Fruit fly (Drosophila melanogaster) whole organism, embryonic: ENCODE data around the gene mRpL3.
A peak's percentile ranks its signal among the peaks of the same experiment; 100 is the strongest.

ENCODE experiments used
- CG10543 ChIP-seq: fragments of 200-800 bp; sonication (Bioruptor generic); optimal IDR thresholded peaks from 3 replicates; lab custom pipeline; 2017; ENCODE audit warnings: missing biosample characterization, mild to moderate bottlenecking, missing genetic modification characterization, moderate library complexity
- CG13287 ChIP-seq: fragments of 200-800 bp; sonication (Bioruptor generic); IDR thresholded peaks from 2 replicates; pipeline ENCODE4 v1.3.6; 2022; ENCODE audit warnings: missing biosample characterization, missing genetic modification characterization; ENCODE audit not compliant: partially characterized antibody
- CG13424 ChIP-seq: fragments of 200-800 bp; sonication (Bioruptor generic); optimal IDR thresholded peaks from 2 replicates; lab custom pipeline; 2019; ENCODE audit warnings: missing biosample characterization, mild to moderate bottlenecking, missing genetic modification characterization, moderate library complexity
- CG14014 ChIP-seq: fragments of 200-800 bp; sonication (Bioruptor generic); IDR thresholded peaks from 2 replicates; pipeline ENCODE4 v1.3.6; 2022; ENCODE audit warnings: missing biosample characterization, missing genetic modification characterization
- CG14050 ChIP-seq: fragments of 200-800 bp; sonication (Bioruptor generic); IDR thresholded peaks from 3 replicates; pipeline ENCODE4 v1.3.6; 2022; ENCODE audit warnings: missing biosample characterization, missing genetic modification characterization
- CG14965 ChIP-seq: fragments of 200-800 bp; sonication (Bioruptor generic); optimal IDR thresholded peaks from 2 replicates; lab custom pipeline; 2016; ENCODE audit warnings: missing biosample characterization, missing genetic modification characterization, borderline replicate concordance
- CG15514 ChIP-seq: fragments of 200-800 bp; sonication (Bioruptor generic); optimal IDR thresholded peaks from 3 replicates; lab custom pipeline; 2017; ENCODE audit warnings: missing biosample characterization, missing genetic modification characterization, mild to moderate bottlenecking, moderate library complexity, missing genetic modification reagents
- CG16813 ChIP-seq: fragments of 200-800 bp; sonication (Bioruptor generic); IDR thresholded peaks from 3 replicates; pipeline ENCODE4 v1.3.6; 2022; ENCODE audit warnings: missing biosample characterization, missing genetic modification characterization; ENCODE audit not compliant: partially characterized antibody
- CG16815 ChIP-seq: fragments of 200-800 bp; sonication (Bioruptor generic); optimal IDR thresholded peaks from 3 replicates; lab custom pipeline; 2017; ENCODE audit warnings: missing biosample characterization, mild to moderate bottlenecking, missing genetic modification characterization
- CG17568 ChIP-seq: fragments of 200-800 bp; sonication (Bioruptor generic); optimal IDR thresholded peaks from 2 replicates; lab custom pipeline; 2018; ENCODE audit warnings: missing biosample characterization, mild to moderate bottlenecking, missing genetic modification characterization, moderate library complexity
- CG18011 ChIP-seq: fragments of 200-800 bp; sonication (Bioruptor generic); optimal IDR thresholded peaks from 2 replicates; lab custom pipeline; 2017; ENCODE audit warnings: missing biosample characterization, missing genetic modification characterization, mild to moderate bottlenecking, moderate library complexity, missing genotype
- CG18599 ChIP-seq: fragments of 200-800 bp; sonication (Bioruptor generic); optimal IDR thresholded peaks from 3 replicates; lab custom pipeline; 2017; ENCODE audit warnings: missing biosample characterization, missing genetic modification characterization, mild to moderate bottlenecking, moderate library complexity, missing genetic modification reagents
- CG2199 ChIP-seq: fragments of 200-800 bp; sonication (Bioruptor generic); IDR thresholded peaks from 3 replicates; pipeline ENCODE4 v1.3.6; 2022; ENCODE audit warnings: missing biosample characterization, missing genetic modification characterization
- CG42726 ChIP-seq: fragments of 200-800 bp; sonication (Bioruptor generic); IDR thresholded peaks from 2 replicates; pipeline ENCODE4 v1.3.6; 2022; ENCODE audit warnings: missing biosample characterization, missing genetic modification characterization; ENCODE audit not compliant: partially characterized antibody
- CG4404 ChIP-seq: fragments of 200-800 bp; sonication (Bioruptor generic); IDR thresholded peaks from 2 replicates; pipeline ENCODE4 v1.3.6; 2022; ENCODE audit warnings: missing biosample characterization, missing genetic modification characterization
- CG4820 ChIP-seq: fragments of 200-800 bp; sonication (Bioruptor generic); optimal IDR thresholded peaks from 3 replicates; lab custom pipeline; 2016; ENCODE audit warnings: missing biosample characterization, missing genetic modification characterization
- CG5245 ChIP-seq: fragments of 200-800 bp; sonication (Bioruptor generic); optimal IDR thresholded peaks from 3 replicates; lab custom pipeline; 2016; ENCODE audit warnings: missing biosample characterization, missing genetic modification characterization
- CG6683 ChIP-seq: fragments of 200-800 bp; sonication (Bioruptor generic); optimal IDR thresholded peaks from 2 replicates; lab custom pipeline; 2017; ENCODE audit warnings: missing biosample characterization, mild to moderate bottlenecking, missing genetic modification characterization, missing genetic modification reagents
- CG7271 ChIP-seq: fragments of 200-800 bp; sonication (Bioruptor generic); optimal IDR thresholded peaks from 2 replicates; lab custom pipeline; 2018; ENCODE audit warnings: missing biosample characterization, mild to moderate bottlenecking, missing genetic modification characterization, moderate library complexity
- CG9727 ChIP-seq: fragments of 200-800 bp; sonication (Bioruptor generic); optimal IDR thresholded peaks from 3 replicates; lab custom pipeline; 2017; ENCODE audit warnings: missing biosample characterization, mild to moderate bottlenecking, missing genetic modification characterization
- CG9817 ChIP-seq: fragments of 200-800 bp; sonication (Bioruptor generic); optimal IDR thresholded peaks from 2 replicates; lab custom pipeline; 2018; ENCODE audit warnings: missing biosample characterization, mild to moderate bottlenecking, missing genetic modification characterization, moderate library complexity
- Chrac-16 ChIP-seq: fragments of 200-800 bp; sonication (Bioruptor generic); optimal IDR thresholded peaks from 3 replicates; lab custom pipeline; 2016; ENCODE audit warnings: missing biosample characterization, missing genetic modification characterization
- Dek ChIP-seq: fragments of 200-800 bp; sonication (Bioruptor generic); optimal IDR thresholded peaks from 3 replicates; lab custom pipeline; 2019; ENCODE audit warnings: missing biosample characterization, mild to moderate bottlenecking, missing genetic modification characterization, moderate library complexity
- Lpt ChIP-seq: fragments of >200 bp; optimal IDR thresholded peaks from 2 replicates; lab custom pipeline; 2018; ENCODE audit warnings: missing biosample characterization, missing genetic modification characterization
- Mad ChIP-seq: fragments of 200-800 bp; sonication (Bioruptor generic); optimal IDR thresholded peaks from 2 replicates; lab custom pipeline; 2016; ENCODE audit warnings: missing biosample characterization, missing genetic modification characterization
- Med ChIP-seq: fragments of 200-800 bp; sonication (Bioruptor generic); peaks from one replicate; lab custom pipeline; 2016; ENCODE audit warnings: missing biosample characterization, missing genetic modification characterization, mild to moderate bottlenecking, inconsistent platforms, moderate library complexity
- NC2β ChIP-seq: fragments of 200-800 bp; sonication (Bioruptor generic); optimal IDR thresholded peaks from 2 replicates; lab custom pipeline; 2016; ENCODE audit warnings: missing biosample characterization, missing genetic modification characterization
- NK7.1 ChIP-seq: fragments of 200-800 bp; sonication (Bioruptor generic); optimal IDR thresholded peaks from 3 replicates; lab custom pipeline; 2016; ENCODE audit warnings: missing biosample characterization, missing genetic modification characterization
- Nf-YB ChIP-seq: fragments of 200-800 bp; sonication (Bioruptor generic); optimal IDR thresholded peaks from 3 replicates; lab custom pipeline; 2019; ENCODE audit warnings: missing biosample characterization, mild to moderate bottlenecking, missing genetic modification characterization, moderate library complexity
- Scr ChIP-seq: fragments of 200-800 bp; sonication (Bioruptor generic); IDR thresholded peaks from 2 replicates; pipeline ENCODE4 v1.3.6; 2022; ENCODE audit warnings: missing biosample characterization, missing genetic modification characterization; ENCODE audit not compliant: partially characterized antibody
- YL-1 ChIP-seq: fragments of 200-800 bp; sonication (Bioruptor generic); optimal IDR thresholded peaks from 3 replicates; lab custom pipeline; 2017; ENCODE audit warnings: missing biosample characterization, mild to moderate bottlenecking, missing genetic modification characterization
- az2 ChIP-seq: fragments of 200-800 bp; sonication (Bioruptor generic); optimal IDR thresholded peaks from 3 replicates; lab custom pipeline; 2016; ENCODE audit warnings: missing biosample characterization, missing genetic modification characterization
- bab2 ChIP-seq: fragments of 200-800 bp; sonication (Bioruptor generic); optimal IDR thresholded peaks from 2 replicates; lab custom pipeline; 2016; ENCODE audit warnings: missing biosample characterization, missing genetic modification characterization
- bbx ChIP-seq: fragments of 200-800 bp; sonication (Bioruptor generic); IDR thresholded peaks from 2 replicates; pipeline ENCODE4 v1.3.6; 2022; ENCODE audit warnings: missing biosample characterization, missing genetic modification characterization; ENCODE audit not compliant: partially characterized antibody
- caup ChIP-seq: fragments of 200-800 bp; sonication (Bioruptor generic); optimal IDR thresholded peaks from 3 replicates; lab custom pipeline; 2017; ENCODE audit warnings: missing biosample characterization, mild to moderate bottlenecking, missing genetic modification characterization, moderate library complexity; ENCODE audit not compliant: severe bottlenecking
- chif ChIP-seq, 2 experiments: fragments of 200-800 bp; sonication (Bioruptor generic); optimal IDR thresholded peaks; 3 replicates each; lab custom pipeline; 2016; ENCODE audit warnings: missing biosample characterization in 2 of 2, missing genetic modification characterization in 2 of 2
- dmrt99B ChIP-seq: fragments of 200-800 bp; sonication (Bioruptor generic); optimal IDR thresholded peaks from 2 replicates; lab custom pipeline; 2018; ENCODE audit warnings: missing biosample characterization, mild to moderate bottlenecking, missing genetic modification characterization, moderate library complexity
- en ChIP-seq: fragments of 200-800 bp; sonication (Bioruptor generic); optimal IDR thresholded peaks from 2 replicates; lab custom pipeline; 2016; ENCODE audit warnings: missing biosample characterization, missing genetic modification characterization
- fd3F ChIP-seq: fragments of 200-800 bp; sonication (Bioruptor generic); optimal IDR thresholded peaks from 2 replicates; lab custom pipeline; 2018; ENCODE audit warnings: missing biosample characterization, mild to moderate bottlenecking, missing genetic modification characterization, moderate library complexity
- gcm2 ChIP-seq: fragments of 200-800 bp; sonication (Bioruptor generic); optimal IDR thresholded peaks from 2 replicates; lab custom pipeline; 2016; ENCODE audit warnings: missing biosample characterization, missing genetic modification characterization
- gsb-n ChIP-seq: fragments of 200-800 bp; sonication (Bioruptor generic); optimal IDR thresholded peaks from 3 replicates; lab custom pipeline; 2018; ENCODE audit warnings: missing biosample characterization, mild to moderate bottlenecking, missing genetic modification characterization
- her ChIP-seq: fragments of 200-800 bp; sonication (Bioruptor generic); optimal IDR thresholded peaks from 2 replicates; lab custom pipeline; 2016; ENCODE audit warnings: missing biosample characterization, missing genetic modification characterization
- jumu ChIP-seq: fragments of 200-800 bp; sonication (Bioruptor generic); optimal IDR thresholded peaks from 3 replicates; lab custom pipeline; 2016; ENCODE audit warnings: missing biosample characterization, missing genetic modification characterization
- ken ChIP-seq: fragments of 200-800 bp; sonication (Bioruptor generic); IDR thresholded peaks from 3 replicates; pipeline ENCODE4 v1.3.6; 2022; ENCODE audit warnings: missing biosample characterization, missing genetic modification characterization
- mirr ChIP-seq: fragments of 200-800 bp; sonication (Bioruptor generic); optimal IDR thresholded peaks from 3 replicates; lab custom pipeline; 2018; ENCODE audit warnings: missing biosample characterization, mild to moderate bottlenecking, missing genetic modification characterization
- nom ChIP-seq: fragments of 200-800 bp; sonication (Bioruptor generic); optimal IDR thresholded peaks from 2 replicates; lab custom pipeline; 2017; ENCODE audit warnings: missing biosample characterization, missing genetic modification characterization, mild to moderate bottlenecking, moderate library complexity, missing genetic modification reagents
- slou ChIP-seq: fragments of 200-800 bp; sonication (Bioruptor generic); optimal IDR thresholded peaks from 3 replicates; lab custom pipeline; 2016; ENCODE audit warnings: missing biosample characterization, missing genetic modification characterization
- toy ChIP-seq: fragments of 200-800 bp; sonication (Bioruptor generic); IDR thresholded peaks from 2 replicates; pipeline ENCODE4 v1.3.6; 2022; ENCODE audit warnings: missing biosample characterization, missing genetic modification characterization

Gene mRpL3

dm6 chrX:15760447-15761297, at the start of gene mRpL3, which contains the start of gene Graf (continued):
- TF ChIP-seq fd3F (GFP tag; lab: Kevin White, UChicago) (no peak), Scr (GFP tag; lab: Robert Waterston, UW) (peak; percentile 86), CG13424 (tag; lab: Kevin White, UChicago) (no peak), CG2199 (GFP tag; lab: Robert Waterston, UW) (no peak), Dek (tag; lab: Kevin White, UChicago) (no peak), Mad (GFP tag; lab: Kevin White, UChicago) (no peak), YL-1 (GFP tag; lab: Kevin White, UChicago) (no peak), CG5245 (GFP tag; lab: Kevin White, UChicago) (no peak), slou (GFP tag; lab: Kevin White, UChicago) (no peak), jumu (GFP tag; lab: Kevin White, UChicago) (no peak), gcm2 (GFP tag; lab: Kevin White, UChicago) (no peak), CG13287 (peak; percentile 86), ken (GFP tag; lab: Robert Waterston, UW) (no peak), dmrt99B (tag; lab: Kevin White, UChicago) (no peak), CG15514 (GFP tag; lab: Kevin White, UChicago) (peak; percentile 19), CG10543 (GFP tag; lab: Kevin White, UChicago) (no peak), Med (peak; percentile 48), CG18599 (GFP tag; lab: Kevin White, UChicago) (no peak), CG9817 (no peak), bab2 (GFP tag; lab: Kevin White, UChicago) (no peak), Nf-YB (no peak), Chrac-16 (no peak), CG18011 (GFP tag; lab: Kevin White, UChicago) (no peak), en (GFP tag; lab: Kevin White, UChicago) (no peak), CG7271 (tag; lab: Kevin White, UChicago) (no peak), toy (GFP tag; lab: Robert Waterston, UW) (no peak), bbx (GFP tag; lab: Robert Waterston, UW) (peak; percentile 96), chif (GFP tag; optimal IDR thresholded peaks at IDR 0.05; lab: Kevin White, UChicago) (no peak), CG6683 (GFP tag; lab: Kevin White, UChicago) (no peak), her (GFP tag; lab: Kevin White, UChicago) (no peak), CG16815 (GFP tag; lab: Kevin White, UChicago) (no peak), az2 (GFP tag; lab: Kevin White, UChicago) (no peak), CG17568 (GFP tag; lab: Kevin White, UChicago) (no peak), CG42726 (GFP tag; lab: Robert Waterston, UW) (peak; percentile 88), NC2β (GFP tag; lab: Kevin White, UChicago) (no peak), mirr (no peak), gsb-n (no peak), CG9727 (GFP tag; lab: Kevin White, UChicago) (no peak), CG4820 (GFP tag; lab: Kevin White, UChicago) (no peak), CG14014 (GFP tag; lab: Robert Waterston, UW) (no peak), nom (GFP tag; lab: Kevin White, UChicago) (no peak), caup (GFP tag; lab: Kevin White, UChicago) (no peak), CG14965 (GFP tag; lab: Kevin White, UChicago) (no peak), NK7.1 (GFP tag; lab: Kevin White, UChicago) (no peak), CG16813 (GFP tag; lab: Robert Waterston, UW) (peak; percentile 92), Lpt (GFP tag; lab: Kevin White, UChicago) (no peak), CG14050 (GFP tag; lab: Robert Waterston, UW) (no peak), CG4404 (GFP tag; lab: Robert Waterston, UW) (no peak)
